Fruit fly (Drosophila melanogaster) whole organism: ENCODE data around the gene CG33483.

Experiments used
- EcR ChIP-seq, 2 experiments: fragments of >200 bp; optimal IDR thresholded peaks; 2 replicates each; lab custom pipeline; 2017; ENCODE audit warnings: missing biosample characterization in 2 of 2, missing genetic modification characterization in 2 of 2, missing genetic modification reagents in 2 of 2
- psq ChIP-seq: fragments of >200 bp; optimal IDR thresholded peaks from 2 replicates; lab custom pipeline; 2017
- usp ChIP-seq: fragments of >200 bp; optimal IDR thresholded peaks from 2 replicates; lab custom pipeline; 2017; ENCODE audit warnings: missing biosample characterization, missing genetic modification characterization, mixed read lengths

DNA sequence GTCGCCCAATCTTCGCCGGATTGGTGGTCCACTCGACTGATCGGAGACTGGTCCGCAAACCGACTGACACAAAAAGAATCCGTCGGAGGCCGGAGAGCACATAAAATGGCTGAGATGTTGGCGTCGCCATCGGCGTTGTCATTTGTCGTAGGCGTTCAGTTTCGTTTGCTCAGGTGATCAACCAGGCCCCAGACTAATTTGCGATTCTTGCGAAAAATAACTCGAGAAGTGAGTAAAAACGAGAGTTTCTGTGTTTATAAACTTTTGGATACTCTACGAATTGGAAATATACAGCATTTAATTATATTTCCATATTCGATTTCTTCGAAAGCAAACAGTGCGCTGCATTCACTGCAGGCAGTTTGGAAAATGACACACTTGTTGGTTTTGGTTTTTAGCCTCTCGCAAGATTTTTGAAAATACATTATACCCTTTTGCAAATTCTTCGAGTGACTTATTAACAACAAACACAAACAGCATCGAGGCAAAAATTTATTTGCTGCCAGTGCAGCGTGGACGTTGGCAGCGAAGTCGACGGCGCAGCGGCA, 25.8 kb downstream of the CG33483 start, which contains the start of gene CG15546:
- TF ChIP-seq usp (GFP tag; lab: Kevin White, UChicago): no peak
- no peak for TF ChIP-seq EcR (GFP tag; optimal IDR thresholded peaks at IDR 0.05; lab: Kevin White, UChicago)
- no peak for TF ChIP-seq psq
